Worm (Caenorhabditis elegans) whole organism, L2 larva: ENCODE measurements around the gene Y17G7B.12.

Source experiments
- C34F6.9 ChIP-seq: fragments of 150-350 bp; optimal IDR thresholded peaks from 2 replicates; lab custom pipeline; 2014; ENCODE audit warnings: missing biosample characterization, missing genetic modification characterization
- F13H6.1 ChIP-seq: sonication (generic microtip); optimal IDR thresholded peaks from 2 replicates; lab custom pipeline; 2016; ENCODE audit warnings: missing genetic modification characterization, missing compliant biosample characterization
- R02D3.7 ChIP-seq: fragments of 150-350 bp; optimal IDR thresholded peaks from 2 replicates; lab custom pipeline; 2014; ENCODE audit warnings: missing biosample characterization, missing genetic modification characterization
- Y55F3AM.14 ChIP-seq: fragments of 200-800 bp; sonication (Bioruptor generic); optimal IDR thresholded peaks from 2 replicates; lab custom pipeline; 2018; ENCODE audit warnings: mild to moderate bottlenecking, missing genetic modification characterization, missing compliant biosample characterization
- alr-1 ChIP-seq: fragments of 150-350 bp; optimal IDR thresholded peaks from 2 replicates; lab custom pipeline; 2014; ENCODE audit warnings: missing biosample characterization, missing genetic modification characterization
- blmp-1 ChIP-seq: sonication (generic microtip); optimal IDR thresholded peaks from 2 replicates; lab custom pipeline; 2017; ENCODE audit warnings: missing genetic modification characterization, mild to moderate bottlenecking, missing compliant biosample characterization, antibody characterized with exemption, moderate library complexity; ENCODE audit not compliant: insufficient read depth
- ceh-16 ChIP-seq: fragments of 150-350 bp; optimal IDR thresholded peaks from 2 replicates; lab custom pipeline; 2014; ENCODE audit warnings: missing biosample characterization, missing genetic modification characterization
- ceh-82 ChIP-seq: fragments of 150-350 bp; optimal IDR thresholded peaks from 2 replicates; lab custom pipeline; 2014; ENCODE audit warnings: missing biosample characterization, missing genetic modification characterization
- crh-2 ChIP-seq: sonication (generic microtip); optimal IDR thresholded peaks from 2 replicates; lab custom pipeline; 2017; ENCODE audit warnings: missing biosample characterization, missing genetic modification characterization
- dmd-4 ChIP-seq: sonication (generic microtip); optimal IDR thresholded peaks from 2 replicates; lab custom pipeline; 2017; ENCODE audit warnings: missing biosample characterization, missing genetic modification characterization
- egl-27 ChIP-seq: sonication (generic microtip); optimal IDR thresholded peaks from 3 replicates; lab custom pipeline; 2017; ENCODE audit warnings: missing biosample characterization, missing genetic modification reagents, missing genetic modification characterization
- elt-1 ChIP-seq: fragments of 150-350 bp; optimal IDR thresholded peaks from 2 replicates; lab custom pipeline; 2014; ENCODE audit warnings: missing biosample characterization, missing genetic modification characterization
- fos-1 ChIP-seq: fragments of 150-350 bp; optimal IDR thresholded peaks from 2 replicates; lab custom pipeline; 2014; ENCODE audit warnings: missing biosample characterization, missing genetic modification characterization
- gmeb-1 ChIP-seq: fragments of 150-350 bp; optimal IDR thresholded peaks from 2 replicates; lab custom pipeline; 2014; ENCODE audit warnings: missing biosample characterization, missing genetic modification characterization
- lin-11 ChIP-seq: fragments of 150-350 bp; sonication (generic microtip); optimal IDR thresholded peaks from 2 replicates; lab custom pipeline; 2014; ENCODE audit warnings: missing biosample characterization, missing genetic modification characterization, inconsistent platforms, mixed read lengths
- lsy-2 ChIP-seq, 2 experiments: fragments of 150-350 bp in 1 of 2; sonication (generic microtip) in 1 of 2; optimal IDR thresholded peaks; 2 replicates each; lab custom pipeline; 2014 to 2017; ENCODE audit warnings: missing biosample characterization in 2 of 2, missing genetic modification characterization in 2 of 2
- mab-5 ChIP-seq: fragments of 150-350 bp; optimal IDR thresholded peaks from 2 replicates; lab custom pipeline; 2014; ENCODE audit warnings: missing biosample characterization, missing genetic modification characterization
- mbf-1 ChIP-seq: sonication (generic microtip); optimal IDR thresholded peaks from 2 replicates; lab custom pipeline; 2017; ENCODE audit warnings: missing biosample characterization, missing genetic modification characterization
- mdl-1 ChIP-seq, 2 experiments: fragments of 150-350 bp in 1 of 2; sonication (generic microtip) in 1 of 2; optimal IDR thresholded peaks; 2 replicates each; lab custom pipeline; 2017; ENCODE audit warnings: missing biosample characterization in 2 of 2, missing genetic modification characterization in 2 of 2
- nhr-11 ChIP-seq: fragments of 150-350 bp; optimal IDR thresholded peaks from 2 replicates; lab custom pipeline; 2014; ENCODE audit warnings: missing biosample characterization, missing genetic modification characterization
- nhr-129 ChIP-seq: fragments of 150-350 bp; optimal IDR thresholded peaks from 2 replicates; lab custom pipeline; 2014; ENCODE audit warnings: missing biosample characterization, missing genetic modification characterization
- nhr-21 ChIP-seq: fragments of 150-350 bp; optimal IDR thresholded peaks from 2 replicates; lab custom pipeline; 2014; ENCODE audit warnings: missing biosample characterization, missing genetic modification characterization
- nhr-23 ChIP-seq: fragments of 150-350 bp; optimal IDR thresholded peaks from 2 replicates; lab custom pipeline; 2014; ENCODE audit warnings: missing biosample characterization, missing genetic modification reagents, missing genetic modification characterization
- nhr-237 ChIP-seq: fragments of 150-350 bp; optimal IDR thresholded peaks from 2 replicates; lab custom pipeline; 2014; ENCODE audit warnings: missing biosample characterization, missing genetic modification characterization
- nhr-25 ChIP-seq: fragments of 150-350 bp; sonication (generic microtip); optimal IDR thresholded peaks from 3 replicates; lab custom pipeline; 2014; ENCODE audit warnings: missing biosample characterization, missing genetic modification characterization
- nhr-6 ChIP-seq: fragments of 150-350 bp; optimal IDR thresholded peaks from 2 replicates; lab custom pipeline; 2014; ENCODE audit warnings: missing biosample characterization, missing genetic modification characterization
- nhr-77 ChIP-seq: fragments of 150-350 bp; optimal IDR thresholded peaks from 2 replicates; lab custom pipeline; 2014; ENCODE audit warnings: missing biosample characterization, missing genetic modification characterization
- sem-4 ChIP-seq: fragments of 150-350 bp; optimal IDR thresholded peaks from 2 replicates; lab custom pipeline; 2014; ENCODE audit warnings: missing biosample characterization, missing genetic modification reagents, missing genetic modification characterization
- skn-1 ChIP-seq: sonication (generic microtip); optimal IDR thresholded peaks from 2 replicates; lab custom pipeline; 2017; ENCODE audit warnings: missing biosample characterization, missing genetic modification characterization
- sma-3 ChIP-seq: sonication (generic microtip); optimal IDR thresholded peaks from 2 replicates; lab custom pipeline; 2016; ENCODE audit warnings: missing genetic modification reagents, missing genetic modification characterization, missing compliant biosample characterization
- snpc-4 ChIP-seq: fragments of 150-350 bp; optimal IDR thresholded peaks from 2 replicates; lab custom pipeline; 2014; ENCODE audit warnings: missing biosample characterization, missing genetic modification characterization
- unc-39 ChIP-seq: fragments of 150-350 bp; optimal IDR thresholded peaks from 2 replicates; lab custom pipeline; 2014; ENCODE audit warnings: missing biosample characterization, missing genetic modification characterization
- unc-55 ChIP-seq: fragments of 150-350 bp; sonication (generic microtip); optimal IDR thresholded peaks from 3 replicates; lab custom pipeline; 2014; ENCODE audit warnings: missing biosample characterization, missing genetic modification reagents, missing genetic modification characterization
- zag-1 ChIP-seq: fragments of 150-350 bp; optimal IDR thresholded peaks from 2 replicates; lab custom pipeline; 2014; ENCODE audit warnings: missing biosample characterization, missing genetic modification characterization
- ztf-1 ChIP-seq: fragments of 200-800 bp; sonication (Bioruptor generic); conservative IDR thresholded peaks from 2 replicates; pipeline ENCODE4 v1.3.6; 2022; ENCODE audit warnings: missing genetic modification characterization, missing compliant biosample characterization
- ztf-11 ChIP-seq: sonication (generic microtip); optimal IDR thresholded peaks from 2 replicates; lab custom pipeline; 2017; ENCODE audit warnings: missing biosample characterization, missing genetic modification characterization
- ztf-4 ChIP-seq: fragments of 150-350 bp; optimal IDR thresholded peaks from 2 replicates; lab custom pipeline; 2014; ENCODE audit warnings: missing biosample characterization, missing genetic modification characterization

The Y17G7B.12 gene

ce11 chrII:11994940-11995339 is 28.7 kb upstream of the Y17G7B.12 start:
- TF ChIP-seq sem-4 (tag; lab: Kevin White, UChicago) (no peak), skn-1 (tag; lab: Kevin White, UChicago) (no peak), R02D3.7 (no peak), unc-39 (no peak), ztf-4 (tag; lab: Kevin White, UChicago) (no peak), ztf-1 (no peak), dmd-4 (tag; lab: Kevin White, UChicago) (no peak), F13H6.1 (tag; lab: Kevin White, UChicago) (no peak), unc-55 (GFP tag; lab: Kevin White, UChicago) (no peak), blmp-1 (no peak), nhr-129 (tag; lab: Kevin White, UChicago) (no peak), elt-1 (tag; lab: Kevin White, UChicago) (no peak), nhr-6 (tag; lab: Kevin White, UChicago) (no peak), lsy-2 (tag; optimal IDR thresholded peaks at IDR 0.05; lab: Kevin White, UChicago) (no peak), ceh-82 (tag; lab: Kevin White, UChicago) (no peak), crh-2 (no peak), egl-27 (tag; lab: Kevin White, UChicago) (no peak), zag-1 (no peak), alr-1 (no peak), nhr-11 (tag; lab: Kevin White, UChicago) (no peak)

ce11 chrII:11998903-11999302 is 24.8 kb upstream of the Y17G7B.12 start, which contains the start of gene Y17G7B.23:
Gene Y17G7B.23 (plus strand): TSS chrII:11999203.
- TF ChIP-seq lsy-2 (tag; optimal IDR thresholded peaks at IDR 0.05; lab: Kevin White, UChicago): no peak
- no peak for TF ChIP-seq ceh-16 (tag; lab: Kevin White, UChicago)
- TF ChIP-seq unc-39: no peak
- TF ChIP-seq nhr-77: no peak
- TF ChIP-seq zag-1: no peak

ce11 chrII:12005981-12006380 is 17.7 kb upstream of the Y17G7B.12 start:
- TF ChIP-seq nhr-25 (no peak), nhr-21 (tag; lab: Kevin White, UChicago) (no peak), unc-55 (GFP tag; lab: Kevin White, UChicago) (no peak), lsy-2 (tag; optimal IDR thresholded peaks at IDR 0.05; lab: Kevin White, UChicago) (no peak), mdl-1 (tag; optimal IDR thresholded peaks at IDR 0.05; lab: Kevin White, UChicago) (no peak), Y55F3AM.14 (GFP tag; lab: Kevin White, UChicago) (no peak), mbf-1 (no peak), nhr-77 (no peak), nhr-6 (tag; lab: Kevin White, UChicago) (no peak), ztf-4 (tag; lab: Kevin White, UChicago) (no peak)

ce11 chrII:12006575-12007098 is 17.0 kb upstream of the Y17G7B.12 start, which contains the start of gene mcm-2:
Gene mcm-2 (minus strand): TSS chrII:12006625.
- peak; percentile 24 for TF ChIP-seq sma-3 (GFP tag; lab: Kevin White, UChicago)
- peak; percentile 56 for TF ChIP-seq fos-1
- peak; percentile 57 for TF ChIP-seq nhr-25
- TF ChIP-seq zag-1: peak; percentile 31
- peak; percentile 86 for TF ChIP-seq gmeb-1 (tag; lab: Kevin White, UChicago)
- TF ChIP-seq ztf-4 (tag; lab: Kevin White, UChicago): no peak
- TF ChIP-seq crh-2: peak; percentile 69
- TF ChIP-seq C34F6.9 (tag; lab: Kevin White, UChicago): peak; percentile 78
- no peak for TF ChIP-seq mdl-1 (tag; optimal IDR thresholded peaks at IDR 0.05; lab: Kevin White, UChicago)
- peak; percentile 88 for TF ChIP-seq unc-55 (GFP tag; lab: Kevin White, UChicago)
- no peak for TF ChIP-seq F13H6.1 (tag; lab: Kevin White, UChicago)
- no peak for TF ChIP-seq egl-27 (tag; lab: Kevin White, UChicago)
- peak; percentile 41 to 80 for TF ChIP-seq lsy-2 (tag; optimal IDR thresholded peaks at IDR 0.05; lab: Kevin White, UChicago)
- peak; percentile 51 for TF ChIP-seq nhr-129 (tag; lab: Kevin White, UChicago)
- peak; percentile 51 for TF ChIP-seq lin-11 (tag; lab: Kevin White, UChicago)

- TF ChIP-seq ztf-4 (tag; lab: Kevin White, UChicago) (no peak), ztf-11 (no peak), nhr-77 (no peak), nhr-23 (tag; lab: Kevin White, UChicago) (no peak), sem-4 (tag; lab: Kevin White, UChicago) (no peak), snpc-4 (tag; lab: Kevin White, UChicago) (no peak), mab-5 (no peak), crh-2 (no peak), C34F6.9 (tag; lab: Kevin White, UChicago) (no peak), nhr-237 (tag; lab: Kevin White, UChicago) (no peak), lsy-2 (tag; optimal IDR thresholded peaks at IDR 0.05; lab: Kevin White, UChicago) (no peak), gmeb-1 (tag; lab: Kevin White, UChicago) (no peak)
Observed at ce11 chrII:12008772-12009171, 14.9 kb upstream of the Y17G7B.12 start, which contains the start of gene glb-29. Gene glb-29 (plus strand): TSS chrII:12009072.
